Fruit fly (Drosophila melanogaster): Measurements from ENCODE around the gene Mt2.

Mt2 gene

dm6 chr2L:12120000-12120399 is 23.7 kb downstream of the Mt2 start:
- TF ChIP-seq noc (tag; optimal IDR thresholded peaks at IDR 0.05): no peak

- TF ChIP-seq noc (tag; optimal IDR thresholded peaks at IDR 0.05): no peak
Measured at dm6 chr2L:12133275-12134124, 37.2 kb downstream of the Mt2 start, which contains the start of gene rho-6. Gene rho-6, minus strand, starts transcription at chr2L:12133411.

DNA sequence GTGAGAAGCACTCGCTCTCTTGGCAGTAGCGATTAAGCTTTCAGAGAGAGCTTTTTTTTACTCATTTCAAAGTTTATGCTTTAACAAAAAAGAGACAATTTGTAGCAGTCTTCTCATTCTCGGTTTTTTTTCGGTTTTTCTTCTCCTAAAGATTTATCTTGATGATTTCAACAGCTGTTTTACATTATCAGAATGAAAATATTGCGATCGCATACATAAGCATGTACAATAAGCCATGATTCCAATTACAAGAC is 37.7 kb downstream of the Mt2 start:
- TF ChIP-seq noc (tag; optimal IDR thresholded peaks at IDR 0.05): no peak

dm6 chr2L:12137708-12138107 is 41.4 kb downstream of the Mt2 start, which contains the start of gene Gr33a:
Gene Gr33a, plus strand, starts transcription at chr2L:12138008.
- TF ChIP-seq noc (tag; optimal IDR thresholded peaks at IDR 0.05): no peak

dm6 chr2L:12142439-12142838 is 46.1 kb downstream of the Mt2 start, which contains the start of gene CG31760:
Gene CG31760, plus strand, starts transcription at chr2L:12142780.
- no peak for TF ChIP-seq noc (tag; optimal IDR thresholded peaks at IDR 0.05)
